Worm (Caenorhabditis elegans) whole organism, L2 larva: ENCODE data around the gene ttc-4.

Source experiments
- C34F6.9 ChIP-seq: fragments of 150-350 bp; optimal IDR thresholded peaks from 2 replicates; lab custom pipeline; 2014; ENCODE audit warnings: missing biosample characterization, missing genetic modification characterization
- F13H6.1 ChIP-seq: sonication (generic microtip); optimal IDR thresholded peaks from 2 replicates; lab custom pipeline; 2016; ENCODE audit warnings: missing genetic modification characterization, missing compliant biosample characterization
- R02D3.7 ChIP-seq: fragments of 150-350 bp; optimal IDR thresholded peaks from 2 replicates; lab custom pipeline; 2014; ENCODE audit warnings: missing biosample characterization, missing genetic modification characterization
- Y55F3AM.14 ChIP-seq: fragments of 200-800 bp; sonication (Bioruptor generic); optimal IDR thresholded peaks from 2 replicates; lab custom pipeline; 2018; ENCODE audit warnings: mild to moderate bottlenecking, missing genetic modification characterization, missing compliant biosample characterization
- ZK546.5 ChIP-seq: sonication (generic microtip); optimal IDR thresholded peaks from 2 replicates; lab custom pipeline; 2017; ENCODE audit warnings: missing biosample characterization, missing genetic modification characterization
- alr-1 ChIP-seq: fragments of 150-350 bp; optimal IDR thresholded peaks from 2 replicates; lab custom pipeline; 2014; ENCODE audit warnings: missing biosample characterization, missing genetic modification characterization
- aly-2 ChIP-seq: fragments of 150-350 bp; optimal IDR thresholded peaks from 2 replicates; lab custom pipeline; 2014; ENCODE audit warnings: missing biosample characterization, missing genetic modification characterization
- ama-1 ChIP-seq: fragments of 150-350 bp; optimal IDR thresholded peaks from 2 replicates; lab custom pipeline; 2018; ENCODE audit warnings: inconsistent platforms
- blmp-1 ChIP-seq: sonication (generic microtip); optimal IDR thresholded peaks from 2 replicates; lab custom pipeline; 2017; ENCODE audit warnings: missing genetic modification characterization, mild to moderate bottlenecking, missing compliant biosample characterization, antibody characterized with exemption, moderate library complexity; ENCODE audit not compliant: insufficient read depth
- ceh-16 ChIP-seq: fragments of 150-350 bp; optimal IDR thresholded peaks from 2 replicates; lab custom pipeline; 2014; ENCODE audit warnings: missing biosample characterization, missing genetic modification characterization
- ceh-82 ChIP-seq: fragments of 150-350 bp; optimal IDR thresholded peaks from 2 replicates; lab custom pipeline; 2014; ENCODE audit warnings: missing biosample characterization, missing genetic modification characterization
- crh-2 ChIP-seq: sonication (generic microtip); optimal IDR thresholded peaks from 2 replicates; lab custom pipeline; 2017; ENCODE audit warnings: missing biosample characterization, missing genetic modification characterization
- dmd-4 ChIP-seq: sonication (generic microtip); optimal IDR thresholded peaks from 2 replicates; lab custom pipeline; 2017; ENCODE audit warnings: missing biosample characterization, missing genetic modification characterization
- egl-27 ChIP-seq: sonication (generic microtip); optimal IDR thresholded peaks from 3 replicates; lab custom pipeline; 2017; ENCODE audit warnings: missing biosample characterization, missing genetic modification reagents, missing genetic modification characterization
- elt-1 ChIP-seq: fragments of 150-350 bp; optimal IDR thresholded peaks from 2 replicates; lab custom pipeline; 2014; ENCODE audit warnings: missing biosample characterization, missing genetic modification characterization
- gmeb-1 ChIP-seq: fragments of 150-350 bp; optimal IDR thresholded peaks from 2 replicates; lab custom pipeline; 2014; ENCODE audit warnings: missing biosample characterization, missing genetic modification characterization
- lin-11 ChIP-seq: fragments of 150-350 bp; sonication (generic microtip); optimal IDR thresholded peaks from 2 replicates; lab custom pipeline; 2014; ENCODE audit warnings: missing biosample characterization, missing genetic modification characterization, inconsistent platforms, mixed read lengths
- lin-13 ChIP-seq: fragments of 150-350 bp; optimal IDR thresholded peaks from 2 replicates; lab custom pipeline; 2014; ENCODE audit warnings: missing biosample characterization, missing genetic modification reagents, missing genetic modification characterization
- lin-39 ChIP-seq: fragments of 150-350 bp; optimal IDR thresholded peaks from 2 replicates; lab custom pipeline; 2014; ENCODE audit warnings: missing biosample characterization, missing genetic modification reagents, missing genetic modification characterization
- lsy-2 ChIP-seq, 2 experiments: fragments of 150-350 bp in 1 of 2; sonication (generic microtip) in 1 of 2; optimal IDR thresholded peaks; 2 replicates each; lab custom pipeline; 2014 to 2017; ENCODE audit warnings: missing biosample characterization in 2 of 2, missing genetic modification characterization in 2 of 2
- mbf-1 ChIP-seq: sonication (generic microtip); optimal IDR thresholded peaks from 2 replicates; lab custom pipeline; 2017; ENCODE audit warnings: missing biosample characterization, missing genetic modification characterization
- mdl-1 ChIP-seq, 2 experiments: fragments of 150-350 bp in 1 of 2; sonication (generic microtip) in 1 of 2; optimal IDR thresholded peaks; 2 replicates each; lab custom pipeline; 2017; ENCODE audit warnings: missing biosample characterization in 2 of 2, missing genetic modification characterization in 2 of 2
- nhr-10 ChIP-seq: sonication (generic microtip); optimal IDR thresholded peaks from 2 replicates; lab custom pipeline; 2017; ENCODE audit warnings: missing biosample characterization, missing genetic modification characterization
- nhr-11 ChIP-seq: fragments of 150-350 bp; optimal IDR thresholded peaks from 2 replicates; lab custom pipeline; 2014; ENCODE audit warnings: missing biosample characterization, missing genetic modification characterization
- nhr-12 ChIP-seq: fragments of 150-350 bp; optimal IDR thresholded peaks from 2 replicates; lab custom pipeline; 2014; ENCODE audit warnings: missing biosample characterization, missing genetic modification characterization
- nhr-21 ChIP-seq: fragments of 150-350 bp; optimal IDR thresholded peaks from 2 replicates; lab custom pipeline; 2014; ENCODE audit warnings: missing biosample characterization, missing genetic modification characterization
- nhr-23 ChIP-seq: fragments of 150-350 bp; optimal IDR thresholded peaks from 2 replicates; lab custom pipeline; 2014; ENCODE audit warnings: missing biosample characterization, missing genetic modification reagents, missing genetic modification characterization
- nhr-237 ChIP-seq: fragments of 150-350 bp; optimal IDR thresholded peaks from 2 replicates; lab custom pipeline; 2014; ENCODE audit warnings: missing biosample characterization, missing genetic modification characterization
- nhr-25 ChIP-seq: fragments of 150-350 bp; sonication (generic microtip); optimal IDR thresholded peaks from 3 replicates; lab custom pipeline; 2014; ENCODE audit warnings: missing biosample characterization, missing genetic modification characterization
- nhr-6 ChIP-seq: fragments of 150-350 bp; optimal IDR thresholded peaks from 2 replicates; lab custom pipeline; 2014; ENCODE audit warnings: missing biosample characterization, missing genetic modification characterization
- nhr-77 ChIP-seq: fragments of 150-350 bp; optimal IDR thresholded peaks from 2 replicates; lab custom pipeline; 2014; ENCODE audit warnings: missing biosample characterization, missing genetic modification characterization
- peb-1 ChIP-seq: fragments of 150-350 bp; optimal IDR thresholded peaks from 2 replicates; lab custom pipeline; 2014; ENCODE audit warnings: missing biosample characterization, missing genetic modification characterization
- sem-4 ChIP-seq: fragments of 150-350 bp; optimal IDR thresholded peaks from 2 replicates; lab custom pipeline; 2014; ENCODE audit warnings: missing biosample characterization, missing genetic modification reagents, missing genetic modification characterization
- skn-1 ChIP-seq: sonication (generic microtip); optimal IDR thresholded peaks from 2 replicates; lab custom pipeline; 2017; ENCODE audit warnings: missing biosample characterization, missing genetic modification characterization
- sma-3 ChIP-seq: sonication (generic microtip); optimal IDR thresholded peaks from 2 replicates; lab custom pipeline; 2016; ENCODE audit warnings: missing genetic modification reagents, missing genetic modification characterization, missing compliant biosample characterization
- sma-9 ChIP-seq, 2 experiments: fragments of 150-350 bp in 1 of 2; sonication (generic microtip) in 1 of 2; optimal IDR thresholded peaks; 2 replicates each; lab custom pipeline; 2014 to 2016; ENCODE audit warnings: missing genetic modification characterization in 2 of 2, mild to moderate bottlenecking in 1 of 2, missing biosample characterization in 1 of 2, missing compliant biosample characterization in 1 of 2, missing genetic modification reagents in 1 of 2, moderate library complexity in 1 of 2
- snpc-4 ChIP-seq: fragments of 150-350 bp; optimal IDR thresholded peaks from 2 replicates; lab custom pipeline; 2014; ENCODE audit warnings: missing biosample characterization, missing genetic modification characterization
- unc-39 ChIP-seq: fragments of 150-350 bp; optimal IDR thresholded peaks from 2 replicates; lab custom pipeline; 2014; ENCODE audit warnings: missing biosample characterization, missing genetic modification characterization
- unc-55 ChIP-seq: fragments of 150-350 bp; sonication (generic microtip); optimal IDR thresholded peaks from 3 replicates; lab custom pipeline; 2014; ENCODE audit warnings: missing biosample characterization, missing genetic modification reagents, missing genetic modification characterization
- unc-62 ChIP-seq: fragments of 150-350 bp; optimal IDR thresholded peaks from 2 replicates; lab custom pipeline; 2014; ENCODE audit warnings: missing biosample characterization, missing genetic modification reagents, missing genetic modification characterization
- zag-1 ChIP-seq: fragments of 150-350 bp; optimal IDR thresholded peaks from 2 replicates; lab custom pipeline; 2014; ENCODE audit warnings: missing biosample characterization, missing genetic modification characterization
- ztf-11 ChIP-seq: sonication (generic microtip); optimal IDR thresholded peaks from 2 replicates; lab custom pipeline; 2017; ENCODE audit warnings: missing biosample characterization, missing genetic modification characterization
- ztf-4 ChIP-seq: fragments of 150-350 bp; optimal IDR thresholded peaks from 2 replicates; lab custom pipeline; 2014; ENCODE audit warnings: missing biosample characterization, missing genetic modification characterization

ttc-4 gene

DNA sequence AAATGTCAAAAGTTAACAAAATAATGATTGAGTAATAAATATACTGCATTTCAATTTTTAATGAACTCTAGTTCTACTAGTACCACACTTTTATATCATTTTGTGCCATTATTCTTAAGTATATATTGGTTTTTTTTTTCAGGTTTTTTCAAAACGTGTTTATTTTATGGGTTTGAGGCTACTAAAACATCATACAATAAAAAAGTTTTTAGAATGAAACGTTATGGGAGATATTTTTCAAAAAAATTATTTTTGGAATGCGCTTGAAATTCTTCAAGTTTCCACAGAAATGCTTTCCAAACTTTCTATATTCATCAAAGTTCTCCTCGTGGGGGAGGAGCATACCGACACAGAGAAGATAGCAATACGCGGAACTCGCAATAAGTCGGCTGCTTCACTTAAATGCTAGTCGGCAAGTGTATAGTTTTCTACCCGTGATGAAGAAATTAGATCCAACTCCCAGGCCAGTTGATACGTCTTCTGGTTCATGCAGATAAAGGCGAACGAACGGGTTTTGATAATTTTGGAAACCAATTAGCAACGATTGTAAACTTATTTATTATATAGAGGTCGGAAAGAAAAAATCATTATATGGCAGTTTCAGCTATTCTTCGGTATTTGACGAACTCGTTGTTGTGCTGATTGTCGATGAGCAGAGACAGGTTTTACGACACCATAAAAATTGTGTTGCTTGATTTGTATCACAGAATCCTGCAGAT is 5.0 kb downstream of the ttc-4 start, which contains the start of gene C17G10.10 (continued):
- TF ChIP-seq ztf-4 (tag; lab: Kevin White, UChicago) (peak; percentile 9), nhr-237 (no peak), unc-62 (no peak), Y55F3AM.14 (GFP tag; lab: Kevin White, UChicago) (no peak), ama-1 (peak; percentile 98), nhr-23 (tag; lab: Kevin White, UChicago) (no peak), unc-55 (GFP tag; lab: Kevin White, UChicago) (no peak), lin-11 (tag; lab: Kevin White, UChicago) (no peak)

DNA sequence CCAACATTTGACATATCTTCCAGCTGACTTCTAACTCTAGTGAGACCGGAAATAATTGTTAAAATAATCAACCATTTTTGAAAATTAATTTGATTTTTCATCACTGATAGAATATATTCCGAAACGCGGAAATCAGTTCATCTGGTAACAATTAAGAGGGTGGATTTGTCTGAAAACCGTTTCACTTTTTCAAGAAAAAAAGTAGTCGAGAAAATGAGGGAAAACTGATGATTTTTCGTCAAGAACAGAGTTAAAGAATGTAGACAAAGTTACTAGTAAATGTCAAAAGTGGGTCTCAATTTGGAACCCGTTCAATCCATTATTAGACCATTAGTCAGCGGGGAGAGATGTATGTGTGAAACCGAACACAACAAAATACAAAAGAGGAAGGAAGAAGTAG is 8.7 kb downstream of the ttc-4 start, which contains the start of gene C17G10.6:
Gene C17G10.6 (minus strand): TSS at position 101 of the 400 bp plus-strand sequence.
- TF ChIP-seq crh-2 (tag; lab: Kevin White, UChicago) (no peak), nhr-25 (tag; lab: Kevin White, UChicago) (no peak), snpc-4 (no peak), unc-39 (tag; lab: Kevin White, UChicago) (no peak), sem-4 (tag; lab: Kevin White, UChicago) (no peak), ceh-16 (tag; lab: Kevin White, UChicago) (no peak), lin-39 (tag; lab: Kevin White, UChicago) (no peak), lsy-2 (tag; optimal IDR thresholded peaks at IDR 0.05; lab: Kevin White, UChicago) (no peak), unc-55 (GFP tag; lab: Kevin White, UChicago) (no peak), mbf-1 (no peak), ZK546.5 (no peak), nhr-23 (tag; lab: Kevin White, UChicago) (no peak), elt-1 (tag; lab: Kevin White, UChicago) (no peak), gmeb-1 (tag; lab: Kevin White, UChicago) (no peak), F13H6.1 (tag; lab: Kevin White, UChicago) (no peak), nhr-6 (tag; lab: Kevin White, UChicago) (no peak), peb-1 (tag; lab: Kevin White, UChicago) (no peak)

DNA sequence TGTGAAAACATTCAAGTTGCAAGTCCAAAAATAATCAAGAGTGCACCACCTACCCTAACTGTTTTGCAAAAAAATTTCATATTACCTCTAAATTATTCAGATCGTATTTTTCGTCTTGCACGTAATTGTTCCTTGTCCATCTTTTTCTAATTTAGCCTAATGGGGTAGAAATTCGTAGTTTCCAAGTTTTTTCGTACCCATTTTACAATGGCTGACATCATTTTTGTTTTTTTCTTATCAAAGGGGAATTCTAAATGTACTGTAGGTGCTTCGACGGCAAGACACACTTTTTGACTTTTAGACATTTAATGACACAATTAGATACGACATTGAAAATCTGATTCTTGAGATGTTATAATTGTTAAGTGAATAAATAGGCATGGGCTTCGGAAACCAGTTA is 9.9 kb downstream of the ttc-4 start:
- no peak for TF ChIP-seq sem-4 (tag; lab: Kevin White, UChicago)
- TF ChIP-seq peb-1 (tag; lab: Kevin White, UChicago) = no peak
- TF ChIP-seq unc-55 (GFP tag; lab: Kevin White, UChicago) = no peak
- no peak for TF ChIP-seq sma-9 (GFP tag; optimal IDR thresholded peaks at IDR 0.05; lab: Kevin White, UChicago)
- no peak for TF ChIP-seq sma-9 (tag; optimal IDR thresholded peaks at IDR 0.05; lab: Kevin White, UChicago)
- no peak for TF ChIP-seq ceh-82
- TF ChIP-seq mdl-1 (tag; optimal IDR thresholded peaks at IDR 0.05; lab: Kevin White, UChicago) = no peak
- no peak for TF ChIP-seq ztf-4 (tag; lab: Kevin White, UChicago)

DNA sequence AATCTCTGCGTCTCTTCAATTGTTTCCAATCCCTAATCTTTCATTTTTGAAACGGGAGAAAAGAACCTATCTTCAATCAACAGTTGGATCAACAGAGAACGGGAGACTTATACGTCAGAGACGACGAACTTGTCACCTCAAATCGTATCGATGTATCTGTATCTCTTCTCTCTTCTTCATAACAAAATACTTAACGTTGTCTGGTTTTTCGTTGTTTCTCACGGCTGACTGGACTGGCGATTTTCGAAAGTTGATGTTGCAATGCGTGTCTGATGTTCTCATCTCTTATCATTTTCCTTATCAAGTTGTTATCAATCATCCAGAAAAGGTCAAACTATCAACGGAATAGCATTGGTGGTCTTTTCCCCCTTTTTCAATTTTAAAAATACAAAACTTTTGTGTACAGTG is 11.0 kb downstream of the ttc-4 start:
- TF ChIP-seq sma-3 (GFP tag; lab: Kevin White, UChicago) (peak; percentile 92), crh-2 (tag; lab: Kevin White, UChicago) (peak; percentile 67), blmp-1 (tag; lab: Kevin White, UChicago) (peak; percentile 72), peb-1 (tag; lab: Kevin White, UChicago) (no peak), ztf-11 (tag; lab: Kevin White, UChicago) (no peak), dmd-4 (no peak), R02D3.7 (no peak), Y55F3AM.14 (GFP tag; lab: Kevin White, UChicago) (peak; percentile 6), mdl-1 (tag; optimal IDR thresholded peaks at IDR 0.05; lab: Kevin White, UChicago) (peak; percentile 39 to 59), nhr-11 (tag; lab: Kevin White, UChicago) (no peak), mbf-1 (no peak), alr-1 (no peak), nhr-10 (tag; lab: Kevin White, UChicago) (no peak), egl-27 (tag; lab: Kevin White, UChicago) (peak; percentile 82), ceh-82 (no peak), F13H6.1 (tag; lab: Kevin White, UChicago) (peak; percentile 10), nhr-12 (tag; lab: Kevin White, UChicago) (no peak), nhr-237 (no peak), snpc-4 (no peak), nhr-77 (tag; lab: Kevin White, UChicago) (no peak), lin-13 (GFP tag; lab: Kevin White, UChicago) (no peak), nhr-23 (tag; lab: Kevin White, UChicago) (no peak), C34F6.9 (peak; percentile 56), nhr-21 (tag; lab: Kevin White, UChicago) (peak; percentile 92), skn-1 (no peak), lin-11 (tag; lab: Kevin White, UChicago) (no peak), sma-9 (GFP tag; optimal IDR thresholded peaks at IDR 0.05; lab: Kevin White, UChicago) (peak; percentile 97), sma-9 (tag; optimal IDR thresholded peaks at IDR 0.05; lab: Kevin White, UChicago) (peak; percentile 63), nhr-25 (tag; lab: Kevin White, UChicago) (peak; percentile 92), ama-1 (no peak), ZK546.5 (no peak), aly-2 (tag; lab: Kevin White, UChicago) (no peak), unc-55 (GFP tag; lab: Kevin White, UChicago) (no peak), zag-1 (no peak), nhr-6 (tag; lab: Kevin White, UChicago) (peak; percentile 37), lin-39 (tag; lab: Kevin White, UChicago) (no peak)
